Worm (Caenorhabditis elegans) whole organism, young adult: ENCODE results near the gene tatn-1.

Source experiments
- F39B2.1 ChIP-seq: fragments of 200-800 bp; sonication (Bioruptor generic); IDR thresholded peaks from 2 replicates; pipeline ENCODE4 v1.3.6; 2022; ENCODE audit warnings: missing genetic modification reagents, missing genetic modification characterization, missing compliant biosample characterization
- T07F8.4 ChIP-seq: sonication (generic microtip); optimal IDR thresholded peaks from 2 replicates; lab custom pipeline; 2016; ENCODE audit warnings: mild to moderate bottlenecking, missing genetic modification characterization, moderate library complexity, missing compliant biosample characterization
- Y53G8AR.9 ChIP-seq: fragments of 200-800 bp; sonication (Bioruptor generic); conservative IDR thresholded peaks from 2 replicates; pipeline ENCODE4 v1.3.6; 2022; ENCODE audit warnings: missing genetic modification reagents, missing genetic modification characterization, missing compliant biosample characterization
- athp-1 ChIP-seq: sonication (generic microtip); optimal IDR thresholded peaks from 2 replicates; lab custom pipeline; 2017; ENCODE audit warnings: mild to moderate bottlenecking, missing genetic modification characterization, missing compliant biosample characterization
- attf-6 ChIP-seq: fragments of 200-800 bp; sonication (Bioruptor generic); IDR thresholded peaks from 2 replicates; pipeline ENCODE4 v1.3.6; 2022; ENCODE audit warnings: missing genetic modification reagents, missing genetic modification characterization, missing compliant biosample characterization
- him-1 ChIP-seq: sonication (generic microtip); optimal IDR thresholded peaks from 2 replicates; lab custom pipeline; 2016; ENCODE audit warnings: missing genotype, missing genetic modification reagents, missing genetic modification characterization, missing compliant biosample characterization
- let-526 ChIP-seq: fragments of 200-800 bp; sonication (Bioruptor generic); IDR thresholded peaks from 2 replicates; pipeline ENCODE4 v1.3.6; 2022; ENCODE audit warnings: missing genetic modification reagents, missing genetic modification characterization, missing compliant biosample characterization
- lsl-1 ChIP-seq: fragments of 200-800 bp; sonication (Bioruptor generic); optimal IDR thresholded peaks from 2 replicates; lab custom pipeline; 2018; ENCODE audit warnings: mild to moderate bottlenecking, missing genetic modification characterization, moderate library complexity, missing compliant biosample characterization
- pha-4 ChIP-seq: fragments of 150-350 bp; sonication (generic microtip); optimal IDR thresholded peaks from 2 replicates; lab custom pipeline; 2014; ENCODE audit warnings: missing biosample characterization, missing genetic modification reagents, missing genetic modification characterization
- snpc-4 ChIP-seq, 5 experiments: fragments of 150-350 bp in 1 of 5; sonication (generic microtip) in 4 of 5; optimal IDR thresholded peaks; 2 replicates each; lab custom pipeline; 2014 to 2018; ENCODE audit warnings: missing genetic modification characterization in 5 of 5, missing biosample characterization in 3 of 5, antibody characterized with exemption in 2 of 5, mild to moderate bottlenecking in 2 of 5, missing compliant biosample characterization in 2 of 5, missing genotype in 2 of 5, moderate library complexity in 2 of 5, missing genetic modification reagents in 1 of 5
- tbx-9 ChIP-seq: sonication (generic microtip); optimal IDR thresholded peaks from 2 replicates; lab custom pipeline; 2016; ENCODE audit warnings: borderline replicate concordance, missing genetic modification characterization, inconsistent platforms, missing compliant biosample characterization
- ztf-25 ChIP-seq: fragments of 200-800 bp; sonication (Bioruptor generic); IDR thresholded peaks from 2 replicates; pipeline ENCODE4 v1.3.6; 2022; ENCODE audit warnings: missing genetic modification reagents, missing genetic modification characterization, missing compliant biosample characterization

DNA sequence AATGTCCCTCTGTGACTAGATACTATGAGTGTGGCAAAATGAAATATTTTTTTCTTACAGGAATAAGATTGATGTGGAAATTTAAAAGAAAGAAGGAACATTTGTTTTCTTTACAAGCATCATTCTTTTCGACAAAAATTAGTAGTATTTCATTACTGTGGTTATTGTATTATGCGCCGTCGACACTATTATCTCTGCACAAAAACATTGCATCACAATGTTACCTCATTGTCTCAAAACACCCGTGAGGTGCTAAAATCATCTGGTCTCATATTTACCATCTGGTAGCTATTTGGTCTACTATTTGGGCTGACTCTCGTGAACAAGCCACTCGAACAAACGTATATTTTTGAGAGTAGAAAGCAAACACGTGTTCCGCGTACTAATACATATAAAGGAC lies 31.3 kb upstream of the tatn-1 start:
- TF ChIP-seq athp-1, result no peak
- no peak for TF ChIP-seq attf-6
- TF ChIP-seq snpc-4 (GFP tag; optimal IDR thresholded peaks at IDR 0.05; lab: Kevin White, UChicago), result no peak
- TF ChIP-seq snpc-4 (tag; optimal IDR thresholded peaks at IDR 0.05; lab: Kevin White, UChicago), result no peak
- TF ChIP-seq tbx-9 (tag; lab: Kevin White, UChicago), result no peak
- no peak for TF ChIP-seq T07F8.4
- no peak for TF ChIP-seq F39B2.1
- TF ChIP-seq lsl-1 (GFP tag; lab: Kevin White, UChicago), result no peak
- no peak for TF ChIP-seq let-526
- TF ChIP-seq Y53G8AR.9 (GFP tag; lab: Robert Waterston, UW), result no peak
- TF ChIP-seq ztf-25, result no peak
- no peak for TF ChIP-seq him-1 (tag; lab: Kevin White, UChicago)
- TF ChIP-seq pha-4 (tag; lab: Kevin White, UChicago), result no peak
